Worm (Caenorhabditis elegans): Measurements from ENCODE around the gene bcas-2.

DNA sequence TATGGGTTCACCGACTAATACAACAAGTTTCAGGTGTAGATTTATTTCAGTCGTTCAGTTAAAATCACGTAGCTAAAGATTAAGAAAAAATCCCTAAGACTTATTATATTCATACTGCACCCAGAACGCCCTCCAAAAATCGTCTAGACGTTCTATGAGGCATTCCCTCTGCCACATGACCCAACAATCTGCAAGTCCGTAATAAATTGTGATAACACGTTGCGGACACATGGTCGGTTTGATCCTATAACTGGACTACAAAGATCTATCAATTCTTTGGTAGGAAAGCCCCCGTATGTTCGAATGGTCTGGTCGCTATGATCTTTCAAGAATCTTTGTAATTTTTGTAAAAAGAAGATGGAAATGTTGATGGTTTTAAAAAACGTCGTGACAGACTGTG lies 29.7 kb downstream of the bcas-2 start:
- TF ChIP-seq ztf-11 (tag; optimal IDR thresholded peaks at IDR 0.05) = no peak
- TF ChIP-seq snpc-4 (tag; optimal IDR thresholded peaks at IDR 0.05) = no peak
- no peak for TF ChIP-seq unc-39 (tag; optimal IDR thresholded peaks at IDR 0.05)
- TF ChIP-seq nhr-28 (tag; optimal IDR thresholded peaks at IDR 0.05) = no peak
- no peak for TF ChIP-seq elt-3 (tag; optimal IDR thresholded peaks at IDR 0.05)
- no peak for TF ChIP-seq mep-1 (tag; optimal IDR thresholded peaks at IDR 0.05)
- no peak for TF ChIP-seq nhr-237 (tag; optimal IDR thresholded peaks at IDR 0.05)
- no peak for TF ChIP-seq mab-5 (tag; optimal IDR thresholded peaks at IDR 0.05)
- TF ChIP-seq nhr-12 (tag; optimal IDR thresholded peaks at IDR 0.05) = no peak
- TF ChIP-seq unc-62 (GFP tag; optimal IDR thresholded peaks at IDR 0.05) = no peak
- TF ChIP-seq pha-4 (tag; optimal IDR thresholded peaks at IDR 0.05) = no peak
- no peak for TF ChIP-seq hlh-1 (tag; optimal IDR thresholded peaks at IDR 0.05)
